Fruit fly (Drosophila melanogaster) whole organism: ENCODE data around the gene CrebA.

ENCODE experiments used
- CG8478 ChIP-seq: fragments of >200 bp; optimal IDR thresholded peaks from 2 replicates; lab custom pipeline; 2018; ENCODE audit warnings: inconsistent platforms
- Dll ChIP-seq: fragments of >200 bp; optimal IDR thresholded peaks from 2 replicates; lab custom pipeline; 2017
- EcR ChIP-seq, 2 experiments: fragments of >200 bp; optimal IDR thresholded peaks; 2 replicates each; lab custom pipeline; 2017; ENCODE audit warnings: missing biosample characterization in 2 of 2, missing genetic modification characterization in 2 of 2, missing genetic modification reagents in 2 of 2
- pan ChIP-seq: fragments of >200 bp; optimal IDR thresholded peaks from 2 replicates; lab custom pipeline; 2017
- psq ChIP-seq: fragments of >200 bp; optimal IDR thresholded peaks from 2 replicates; lab custom pipeline; 2017
- usp ChIP-seq: fragments of >200 bp; optimal IDR thresholded peaks from 2 replicates; lab custom pipeline; 2017; ENCODE audit warnings: missing biosample characterization, missing genetic modification characterization, mixed read lengths

DNA sequence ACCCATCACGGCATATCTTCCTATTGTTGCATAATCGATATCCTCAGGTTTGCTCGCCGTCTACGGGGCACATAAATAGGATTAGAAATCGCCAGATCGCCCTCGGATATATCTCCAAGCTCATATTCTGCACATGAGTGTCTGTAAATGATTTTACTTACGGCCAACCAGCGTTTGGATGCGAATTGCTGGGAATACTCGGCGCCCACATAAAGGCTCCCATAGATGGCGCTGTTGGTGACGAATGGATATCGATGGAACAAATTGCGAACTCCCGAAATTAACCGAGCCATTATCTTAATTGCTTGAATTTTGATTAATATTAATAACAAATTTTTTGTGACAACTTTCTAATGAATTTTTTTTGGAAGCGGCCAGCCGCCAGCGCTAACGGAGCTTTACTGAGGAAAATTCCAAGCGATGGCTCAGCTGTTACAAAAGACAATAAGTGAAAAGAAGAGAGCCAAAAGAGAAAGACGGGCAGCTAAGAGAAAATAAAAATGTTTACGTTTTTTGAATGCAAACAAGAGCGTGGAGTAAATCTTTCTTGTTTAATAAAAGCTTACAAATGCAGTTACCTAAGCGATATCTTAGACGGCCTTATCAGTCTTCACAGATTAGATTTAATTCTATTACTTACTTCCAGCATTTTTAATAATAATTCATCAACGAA is 40.5 kb upstream of the CrebA start:
- TF ChIP-seq usp (GFP tag; lab: Kevin White, UChicago) (no peak), psq (no peak), CG8478 (lab: Kevin White, UChicago) (no peak), pan (no peak), EcR (GFP tag; optimal IDR thresholded peaks at IDR 0.05; lab: Kevin White, UChicago) (no peak), Dll (lab: Kevin White, UChicago) (no peak)
